Fruit fly (Drosophila melanogaster) whole organism, prepupa: ENCODE data around the gene prtp.

Source experiments
- Blimp-1 ChIP-seq: fragments of 200-800 bp; sonication (Bioruptor generic); optimal IDR thresholded peaks from 3 replicates; lab custom pipeline; 2017; ENCODE audit warnings: missing biosample characterization, missing genetic modification characterization, mild to moderate bottlenecking, moderate library complexity, missing genetic modification reagents
- CG10631 ChIP-seq: fragments of 200-800 bp; sonication (Bioruptor generic); optimal IDR thresholded peaks from 2 replicates; lab custom pipeline; 2016; ENCODE audit warnings: missing biosample characterization, missing genetic modification characterization
- CG10669 ChIP-seq: fragments of 200-800 bp; sonication (Bioruptor generic); optimal IDR thresholded peaks from 3 replicates; lab custom pipeline; 2018; ENCODE audit warnings: missing biosample characterization, mild to moderate bottlenecking, missing genetic modification characterization, moderate library complexity
- CG11294 ChIP-seq: fragments of 200-800 bp; sonication (Bioruptor generic); IDR thresholded peaks from 2 replicates; pipeline ENCODE4 v1.3.6; 2022; ENCODE audit warnings: missing biosample characterization, missing genetic modification characterization
- CG11762 ChIP-seq: fragments of 200-800 bp; sonication (Bioruptor generic); optimal IDR thresholded peaks from 3 replicates; lab custom pipeline; 2016; ENCODE audit warnings: missing biosample characterization, missing genetic modification characterization; ENCODE audit not compliant: insufficient read depth
- CG11902 ChIP-seq: fragments of 200-800 bp; sonication (Bioruptor generic); optimal IDR thresholded peaks from 3 replicates; lab custom pipeline; 2016; ENCODE audit warnings: missing biosample characterization, missing genetic modification characterization
- CG1621 ChIP-seq: fragments of 200-800 bp; sonication (Bioruptor generic); optimal IDR thresholded peaks from 3 replicates; lab custom pipeline; 2018; ENCODE audit warnings: missing biosample characterization, mild to moderate bottlenecking, missing genetic modification characterization
- CG16779 ChIP-seq: fragments of 200-800 bp; sonication (Bioruptor generic); optimal IDR thresholded peaks from 3 replicates; lab custom pipeline; 2017; ENCODE audit warnings: missing biosample characterization, mild to moderate bottlenecking, missing genetic modification characterization
- CG3032 ChIP-seq: fragments of 200-800 bp; optimal IDR thresholded peaks from 2 replicates; lab custom pipeline; 2019; ENCODE audit warnings: missing biosample characterization, mild to moderate bottlenecking, missing genetic modification characterization, moderate library complexity
- CG32006 ChIP-seq: fragments of 200-800 bp; sonication (Bioruptor generic); optimal IDR thresholded peaks from 3 replicates; lab custom pipeline; 2017; ENCODE audit warnings: missing biosample characterization, mild to moderate bottlenecking, missing genetic modification characterization
- CG34406 ChIP-seq: fragments of 200-800 bp; sonication (Bioruptor generic); optimal IDR thresholded peaks from 3 replicates; lab custom pipeline; 2016; ENCODE audit warnings: missing biosample characterization, missing genetic modification characterization
- CG3919 ChIP-seq: fragments of 200-800 bp; sonication (Bioruptor generic); optimal IDR thresholded peaks from 3 replicates; lab custom pipeline; 2016; ENCODE audit warnings: missing biosample characterization, missing genetic modification characterization
- CG6163 ChIP-seq: fragments of 200-800 bp; sonication (Bioruptor generic); IDR thresholded peaks from 3 replicates; pipeline ENCODE4 v1.3.6; 2022; ENCODE audit warnings: missing biosample characterization, missing genetic modification characterization
- CG6276 ChIP-seq: fragments of 200-800 bp; sonication (Bioruptor generic); optimal IDR thresholded peaks from 2 replicates; lab custom pipeline; 2017; ENCODE audit warnings: missing biosample characterization, mild to moderate bottlenecking, missing genetic modification characterization
- CG6808 ChIP-seq: fragments of 200-800 bp; sonication (Bioruptor generic); optimal IDR thresholded peaks from 3 replicates; lab custom pipeline; 2017; ENCODE audit warnings: missing biosample characterization, missing genetic modification characterization, mild to moderate bottlenecking, moderate library complexity, missing genetic modification reagents
- CG8119 ChIP-seq: fragments of 200-800 bp; sonication (Bioruptor generic); IDR thresholded peaks from 3 replicates; pipeline ENCODE4 v1.3.6; 2022; ENCODE audit warnings: missing biosample characterization, missing genetic modification characterization
- CG8632 ChIP-seq: fragments of 200-800 bp; sonication (Bioruptor generic); optimal IDR thresholded peaks from 3 replicates; lab custom pipeline; 2016; ENCODE audit warnings: missing biosample characterization, missing genetic modification characterization
- CG9139 ChIP-seq: fragments of 200-800 bp; sonication (Bioruptor generic); optimal IDR thresholded peaks from 3 replicates; lab custom pipeline; 2017; ENCODE audit warnings: missing biosample characterization, mild to moderate bottlenecking, missing genetic modification characterization
- Eip78C ChIP-seq: fragments of 200-800 bp; sonication (Bioruptor generic); peaks from one replicate; lab custom pipeline; 2016; ENCODE audit warnings: missing biosample characterization, missing genetic modification characterization
- Eip93F ChIP-seq: fragments of 200-800 bp; sonication (Bioruptor generic); optimal IDR thresholded peaks from 2 replicates; lab custom pipeline; 2016; ENCODE audit warnings: missing biosample characterization, mild to moderate bottlenecking, missing genetic modification characterization
- Gug ChIP-seq: fragments of 200-800 bp; sonication (Bioruptor generic); IDR thresholded peaks from 2 replicates; pipeline ENCODE4 v1.3.6; 2022; ENCODE audit warnings: missing biosample characterization, missing genetic modification characterization
- Hr38 ChIP-seq: sonication (Bioruptor generic); optimal IDR thresholded peaks from 2 replicates; lab custom pipeline; 2016; ENCODE audit warnings: missing biosample characterization, missing genetic modification characterization
- Lpt ChIP-seq: fragments of 200-800 bp; sonication (Bioruptor generic); optimal IDR thresholded peaks from 3 replicates; lab custom pipeline; 2016; ENCODE audit warnings: missing biosample characterization, missing genetic modification characterization
- Smox ChIP-seq: fragments of 200-800 bp; sonication (Bioruptor generic); optimal IDR thresholded peaks from 3 replicates; lab custom pipeline; 2016; ENCODE audit warnings: missing biosample characterization, missing genetic modification characterization
- Sox14 ChIP-seq: fragments of 200-800 bp; sonication (Bioruptor generic); optimal IDR thresholded peaks from 3 replicates; lab custom pipeline; 2016; ENCODE audit warnings: missing biosample characterization, missing genetic modification characterization
- achi ChIP-seq: fragments of 200-800 bp; sonication (Bioruptor generic); optimal IDR thresholded peaks from 3 replicates; lab custom pipeline; 2016; ENCODE audit warnings: missing biosample characterization, missing genetic modification characterization
- acj6 ChIP-seq: fragments of 200-800 bp; sonication (Bioruptor generic); optimal IDR thresholded peaks from 3 replicates; lab custom pipeline; 2016; ENCODE audit warnings: missing biosample characterization, missing genetic modification characterization
- cyc ChIP-seq: fragments of 200-800 bp; sonication (Bioruptor generic); optimal IDR thresholded peaks from 3 replicates; lab custom pipeline; 2016; ENCODE audit warnings: missing biosample characterization, missing genetic modification characterization
- dsx ChIP-seq: fragments of 200-800 bp; optimal IDR thresholded peaks from 3 replicates; lab custom pipeline; 2019; ENCODE audit warnings: missing biosample characterization, mild to moderate bottlenecking, missing genetic modification characterization, moderate library complexity; ENCODE audit not compliant: poor library complexity, severe bottlenecking
- esn ChIP-seq: fragments of 200-800 bp; sonication (Bioruptor generic); optimal IDR thresholded peaks from 2 replicates; lab custom pipeline; 2016; ENCODE audit warnings: missing biosample characterization, mild to moderate bottlenecking, missing genetic modification characterization, moderate library complexity
- fd59A ChIP-seq: fragments of 200-800 bp; sonication (Bioruptor generic); optimal IDR thresholded peaks from 2 replicates; lab custom pipeline; 2017; ENCODE audit warnings: missing biosample characterization, mild to moderate bottlenecking, missing genetic modification characterization, missing genetic modification reagents
- fd85E ChIP-seq: fragments of 200-800 bp; sonication (Bioruptor generic); optimal IDR thresholded peaks from 3 replicates; lab custom pipeline; 2016; ENCODE audit warnings: missing biosample characterization, missing genetic modification characterization
- fkh ChIP-seq: fragments of 200-800 bp; sonication (Bioruptor generic); optimal IDR thresholded peaks from 3 replicates; lab custom pipeline; 2017; ENCODE audit warnings: missing biosample characterization, mild to moderate bottlenecking, missing genetic modification characterization, moderate library complexity
- lz ChIP-seq: fragments of 200-800 bp; sonication (Bioruptor generic); optimal IDR thresholded peaks from 3 replicates; lab custom pipeline; 2016; ENCODE audit warnings: missing biosample characterization, missing genetic modification characterization
- net ChIP-seq: fragments of 200-800 bp; sonication (Bioruptor generic); optimal IDR thresholded peaks from 3 replicates; lab custom pipeline; 2016; ENCODE audit warnings: missing biosample characterization, missing genetic modification characterization
- salr ChIP-seq, 2 experiments: fragments of 200-800 bp; sonication (Bioruptor generic); optimal IDR thresholded peaks; 3 replicates each; lab custom pipeline; 2016 to 2018; ENCODE audit warnings: missing biosample characterization in 2 of 2, missing genetic modification characterization in 2 of 2, mild to moderate bottlenecking in 1 of 2
- ss ChIP-seq, 2 experiments: fragments of 200-800 bp; sonication (Bioruptor generic); optimal IDR thresholded peaks; 2 replicates in 1 of 2; 3 replicates in 1 of 2; lab custom pipeline; 2017 to 2018; ENCODE audit warnings: mild to moderate bottlenecking in 2 of 2, missing biosample characterization in 2 of 2, missing genetic modification characterization in 2 of 2, moderate library complexity in 1 of 2
- svp ChIP-seq: fragments of 200-800 bp; sonication (Bioruptor generic); peaks from one replicate; lab custom pipeline; 2016; ENCODE audit warnings: missing biosample characterization, missing genetic modification characterization
- topi ChIP-seq: fragments of 200-800 bp; sonication (Bioruptor generic); optimal IDR thresholded peaks from 3 replicates; lab custom pipeline; 2016; ENCODE audit warnings: missing biosample characterization, missing genetic modification characterization
- vri ChIP-seq: fragments of 200-800 bp; sonication (Bioruptor generic); optimal IDR thresholded peaks from 3 replicates; lab custom pipeline; 2016; ENCODE audit warnings: missing biosample characterization, mild to moderate bottlenecking, missing genetic modification characterization

Gene prtp

dm6 chrX:11678539-11679040 is 38.0 kb upstream of the prtp start, which contains the start of the genes Vlet and bif (continued):
- TF ChIP-seq dsx (peak; percentile 27), CG16779 (tag; lab: Kevin White, UChicago) (no peak), net (GFP tag; lab: Kevin White, UChicago) (peak; percentile 36), cyc (GFP tag; lab: Kevin White, UChicago) (peak; percentile 38), CG11294 (GFP tag; lab: Robert Waterston, UW) (no peak), CG11762 (peak; percentile 49), CG10631 (GFP tag; lab: Kevin White, UChicago) (peak; percentile 70), salr (GFP tag; optimal IDR thresholded peaks at IDR 0.05; lab: Kevin White, UChicago) (peak in 1 of 2 experiments; percentile 16), esn (GFP tag; lab: Kevin White, UChicago) (peak; percentile 45), CG3919 (GFP tag; lab: Kevin White, UChicago) (peak; percentile 61), CG32006 (GFP tag; lab: Kevin White, UChicago) (peak; percentile 77), CG9139 (GFP tag; lab: Kevin White, UChicago) (no peak)

DNA sequence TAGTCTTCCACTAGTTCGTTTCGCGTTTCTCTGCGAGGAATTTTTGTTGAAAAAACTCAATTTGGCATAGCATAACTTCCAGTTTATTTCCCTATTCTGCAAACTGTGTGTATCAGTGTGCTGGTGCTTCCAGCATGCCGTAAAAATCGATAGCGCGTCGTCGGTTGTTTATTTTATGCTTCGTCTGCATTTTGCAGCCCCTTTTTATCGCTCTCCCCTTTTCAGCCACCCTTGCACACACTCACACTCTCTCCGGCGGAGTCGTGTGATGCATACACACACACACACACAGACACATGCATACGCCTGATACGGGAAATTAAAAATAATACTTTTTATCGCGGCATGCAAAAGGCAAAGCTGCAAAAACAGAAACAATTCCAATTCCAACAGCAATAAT is 37.1 kb upstream of the prtp start:
- TF ChIP-seq CG8632 (GFP tag; lab: Kevin White, UChicago) (no peak), topi (GFP tag; lab: Kevin White, UChicago) (no peak), CG11762 (no peak), CG11294 (GFP tag; lab: Robert Waterston, UW) (no peak), Smox (GFP tag; lab: Kevin White, UChicago) (no peak), net (GFP tag; lab: Kevin White, UChicago) (no peak), esn (GFP tag; lab: Kevin White, UChicago) (peak; percentile 1), dsx (no peak), svp (GFP tag; lab: Kevin White, UChicago) (no peak), fd85E (GFP tag; lab: Kevin White, UChicago) (no peak), Lpt (no peak), CG34406 (no peak), CG6808 (GFP tag; lab: Kevin White, UChicago) (peak; percentile 8), fkh (peak; percentile 51), Blimp-1 (GFP tag; lab: Kevin White, UChicago) (no peak), cyc (GFP tag; lab: Kevin White, UChicago) (no peak), lz (no peak), CG10631 (GFP tag; lab: Kevin White, UChicago) (no peak), CG8119 (GFP tag; lab: Robert Waterston, UW) (peak; percentile 29; the same call in 2 of the 3 replicates), Eip78C (no peak), CG6276 (GFP tag; lab: Kevin White, UChicago) (no peak), Eip93F (GFP tag; lab: Kevin White, UChicago) (no peak), CG11902 (no peak), CG10669 (GFP tag; lab: Kevin White, UChicago) (no peak), CG3032 (tag; lab: Kevin White, UChicago) (no peak), CG16779 (tag; lab: Kevin White, UChicago) (no peak), acj6 (GFP tag; lab: Kevin White, UChicago) (no peak), CG6163 (0 out of 3 replicates have a peak, but pooled peaks have one; percentile 31), Gug (no peak), CG1621 (tag; lab: Kevin White, UChicago) (peak; percentile 83), fd59A (GFP tag; lab: Kevin White, UChicago) (no peak), achi (GFP tag; lab: Kevin White, UChicago) (no peak), Sox14 (GFP tag; lab: Kevin White, UChicago) (peak; percentile 24), Hr38 (no peak), ss (GFP tag; optimal IDR thresholded peaks at IDR 0.05; lab: Kevin White, UChicago) (peak in 1 of 2 experiments; percentile 40), vri (GFP tag; lab: Kevin White, UChicago) (peak; percentile 30)
- TF ChIP-seq, all 60 proteins: peak for 9
